Fruit fly (Drosophila melanogaster): ENCODE results near the gene Rm62.

The Rm62 gene

dm6 chr3R:6008202-6009062 is at the start of gene Rm62:
Gene Rm62, minus strand, starts transcription at chr3R:6008579.
- no peak for TF ChIP-seq EcR (GFP tag; optimal IDR thresholded peaks at IDR 0.05)
- TF ChIP-seq CG8478 (optimal IDR thresholded peaks at IDR 0.05) = no peak
- TF ChIP-seq pan (optimal IDR thresholded peaks at IDR 0.05) = no peak
- TF ChIP-seq psq (optimal IDR thresholded peaks at IDR 0.05) = no peak
- TF ChIP-seq Dll (optimal IDR thresholded peaks at IDR 0.05) = no peak
- TF ChIP-seq usp (GFP tag; optimal IDR thresholded peaks at IDR 0.05) = no peak

dm6 chr3R:6057436-6057835 is 49.1 kb upstream of the Rm62 start, which contains the start of gene CG15580:
Gene CG15580, minus strand, starts transcription at chr3R:6057536.
- TF ChIP-seq EcR (GFP tag; optimal IDR thresholded peaks at IDR 0.05) = no peak
- no peak for TF ChIP-seq pan (optimal IDR thresholded peaks at IDR 0.05)
- TF ChIP-seq usp (GFP tag; optimal IDR thresholded peaks at IDR 0.05) = no peak
- TF ChIP-seq psq (optimal IDR thresholded peaks at IDR 0.05) = no peak
- TF ChIP-seq CG8478 (optimal IDR thresholded peaks at IDR 0.05) = no peak
- TF ChIP-seq Dll (optimal IDR thresholded peaks at IDR 0.05) = no peak

dm6 chr3R:6038200-6038599 is 29.8 kb upstream of the Rm62 start:
- TF ChIP-seq Dll (optimal IDR thresholded peaks at IDR 0.05) (no peak), CG8478 (optimal IDR thresholded peaks at IDR 0.05) (no peak), EcR (GFP tag; optimal IDR thresholded peaks at IDR 0.05) (no peak), pan (optimal IDR thresholded peaks at IDR 0.05) (no peak), psq (optimal IDR thresholded peaks at IDR 0.05) (no peak), usp (GFP tag; optimal IDR thresholded peaks at IDR 0.05) (no peak)

dm6 chr3R:6027674-6028073 is 19.3 kb upstream of the Rm62 start:
- TF ChIP-seq usp (GFP tag; optimal IDR thresholded peaks at IDR 0.05) = no peak
- no peak for TF ChIP-seq CG8478 (optimal IDR thresholded peaks at IDR 0.05)
- no peak for TF ChIP-seq psq (optimal IDR thresholded peaks at IDR 0.05)
- no peak for TF ChIP-seq pan (optimal IDR thresholded peaks at IDR 0.05)
- TF ChIP-seq EcR (GFP tag; optimal IDR thresholded peaks at IDR 0.05) = no peak
- no peak for TF ChIP-seq Dll (optimal IDR thresholded peaks at IDR 0.05)

dm6 chr3R:6027138-6027537 is 18.8 kb upstream of the Rm62 start, which contains the start of gene CtsL3:
Gene CtsL3, minus strand, starts transcription at chr3R:6027238.
- TF ChIP-seq pan (optimal IDR thresholded peaks at IDR 0.05) (no peak), usp (GFP tag; optimal IDR thresholded peaks at IDR 0.05) (no peak), psq (optimal IDR thresholded peaks at IDR 0.05) (no peak), EcR (GFP tag; optimal IDR thresholded peaks at IDR 0.05) (no peak), Dll (optimal IDR thresholded peaks at IDR 0.05) (no peak), CG8478 (optimal IDR thresholded peaks at IDR 0.05) (no peak)

dm6 chr3R:6025227-6025626 is 16.8 kb upstream of the Rm62 start:
- no peak for TF ChIP-seq EcR (GFP tag; optimal IDR thresholded peaks at IDR 0.05)
- TF ChIP-seq CG8478 (optimal IDR thresholded peaks at IDR 0.05) = no peak
- TF ChIP-seq pan (optimal IDR thresholded peaks at IDR 0.05) = no peak
- TF ChIP-seq usp (GFP tag; optimal IDR thresholded peaks at IDR 0.05) = no peak
- TF ChIP-seq psq (optimal IDR thresholded peaks at IDR 0.05) = no peak
- TF ChIP-seq Dll (optimal IDR thresholded peaks at IDR 0.05) = no peak

- TF ChIP-seq CG8478 (optimal IDR thresholded peaks at IDR 0.05) (no peak), psq (optimal IDR thresholded peaks at IDR 0.05) (no peak), usp (GFP tag; optimal IDR thresholded peaks at IDR 0.05) (no peak), pan (optimal IDR thresholded peaks at IDR 0.05) (no peak), EcR (GFP tag; optimal IDR thresholded peaks at IDR 0.05) (no peak), Dll (optimal IDR thresholded peaks at IDR 0.05) (no peak)
These were observed 3.5 kb upstream of the Rm62 start, which contains the start of gene CG10280 for dm6 chr3R:6011832-6012231. Gene CG10280, minus strand, starts transcription at chr3R:6011932.

- no peak for TF ChIP-seq usp (GFP tag; optimal IDR thresholded peaks at IDR 0.05)
- TF ChIP-seq CG8478 (optimal IDR thresholded peaks at IDR 0.05) = no peak
- no peak for TF ChIP-seq Dll (optimal IDR thresholded peaks at IDR 0.05)
- no peak for TF ChIP-seq psq (optimal IDR thresholded peaks at IDR 0.05)
These were observed 1.4 kb upstream of the Rm62 start for dm6 chr3R:6009510-6010407.

- TF ChIP-seq psq (optimal IDR thresholded peaks at IDR 0.05) (no peak), pan (optimal IDR thresholded peaks at IDR 0.05) (no peak), EcR (GFP tag; optimal IDR thresholded peaks at IDR 0.05) (no peak), usp (GFP tag; optimal IDR thresholded peaks at IDR 0.05) (no peak), Dll (optimal IDR thresholded peaks at IDR 0.05) (no peak), CG8478 (optimal IDR thresholded peaks at IDR 0.05) (no peak)
These were observed 1.0 kb downstream of the Rm62 start for dm6 chr3R:6007123-6008000.

- no peak for TF ChIP-seq EcR (GFP tag; optimal IDR thresholded peaks at IDR 0.05)
- TF ChIP-seq Dll (optimal IDR thresholded peaks at IDR 0.05) = no peak
- TF ChIP-seq pan (optimal IDR thresholded peaks at IDR 0.05) = no peak
These were observed 1.8 kb downstream of the Rm62 start for dm6 chr3R:6006595-6006994.

dm6 chr3R:5998831-5999230 is 9.5 kb downstream of the Rm62 start:
- no peak for TF ChIP-seq psq (optimal IDR thresholded peaks at IDR 0.05)
- TF ChIP-seq Dll (optimal IDR thresholded peaks at IDR 0.05) = no peak
- no peak for TF ChIP-seq CG8478 (optimal IDR thresholded peaks at IDR 0.05)
- no peak for TF ChIP-seq usp (GFP tag; optimal IDR thresholded peaks at IDR 0.05)
- TF ChIP-seq pan (optimal IDR thresholded peaks at IDR 0.05) = no peak
